Worm (Caenorhabditis elegans) whole organism, L2 larva: ENCODE measurements around the gene F47B10.6.

Source experiments
- ZK546.5 ChIP-seq: sonication (generic microtip); optimal IDR thresholded peaks from 2 replicates; lab custom pipeline; 2017; ENCODE audit warnings: missing biosample characterization, missing genetic modification characterization
- ama-1 ChIP-seq: fragments of 150-350 bp; optimal IDR thresholded peaks from 2 replicates; lab custom pipeline; 2018; ENCODE audit warnings: inconsistent platforms
- lin-11 ChIP-seq: fragments of 150-350 bp; sonication (generic microtip); optimal IDR thresholded peaks from 2 replicates; lab custom pipeline; 2014; ENCODE audit warnings: missing biosample characterization, missing genetic modification characterization, inconsistent platforms, mixed read lengths
- unc-62 ChIP-seq: fragments of 150-350 bp; optimal IDR thresholded peaks from 2 replicates; lab custom pipeline; 2014; ENCODE audit warnings: missing biosample characterization, missing genetic modification reagents, missing genetic modification characterization
- zag-1 ChIP-seq: fragments of 150-350 bp; optimal IDR thresholded peaks from 2 replicates; lab custom pipeline; 2014; ENCODE audit warnings: missing biosample characterization, missing genetic modification characterization

ce11 chrX:10902723-10903322 lies 14.5 kb downstream of the F47B10.6 start, which contains the start of gene acbp-3:
- no peak for TF ChIP-seq zag-1
- TF ChIP-seq unc-62 (GFP tag; lab: Kevin White, UChicago), result no peak
- TF ChIP-seq ZK546.5, result no peak
- TF ChIP-seq lin-11 (tag; lab: Kevin White, UChicago), result no peak
- TF ChIP-seq ama-1 (lab: Kevin White, UChicago), result no peak
